Worm (Caenorhabditis elegans): ENCODE data around the gene dhrs-4.

dhrs-4 gene

DNA sequence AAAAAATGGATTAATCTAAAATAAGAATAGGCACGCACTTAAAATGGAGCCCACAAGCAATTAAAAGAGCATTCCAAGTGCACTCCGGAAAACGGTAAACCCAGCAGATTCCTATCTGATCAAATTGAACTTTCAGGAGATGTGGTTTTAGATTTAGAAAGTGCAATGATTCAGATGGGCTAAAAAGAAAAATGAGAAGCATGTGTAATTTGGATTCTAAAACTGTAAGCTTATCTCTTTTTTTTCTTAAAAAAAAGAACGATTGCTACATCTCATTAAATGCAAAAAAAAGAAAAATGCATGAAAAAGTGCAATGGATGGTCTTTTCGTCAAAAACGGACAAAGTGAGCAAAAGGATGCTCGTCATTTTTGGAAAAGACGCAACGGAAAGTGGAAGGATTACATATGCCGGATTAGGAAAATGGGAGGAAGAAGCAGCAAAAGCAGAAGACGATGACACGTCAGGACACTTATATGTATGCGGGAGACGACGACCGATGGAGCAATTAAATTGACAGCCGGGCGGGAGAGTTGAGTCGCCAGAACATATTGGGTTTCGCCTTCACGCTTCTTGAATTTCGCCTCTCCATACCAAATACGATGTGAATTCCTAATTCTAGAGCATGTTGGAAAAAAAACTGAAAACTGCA, 23.7 kb upstream of the dhrs-4 start:
- TF ChIP-seq ekl-4 (GFP tag; IDR thresholded peaks at IDR 0.05) (no peak), lsy-27 (tag; optimal IDR thresholded peaks at IDR 0.05; ENCODE audit: borderline replicate concordance, insufficient read depth) (no peak), mcd-1 (GFP tag; IDR thresholded peaks at IDR 0.05) (no peak), aptf-2 (GFP tag; conservative IDR thresholded peaks at IDR 0.05) (no peak), egrh-3 (GFP tag; IDR thresholded peaks at IDR 0.05) (no peak), hsf-1 (GFP tag; IDR thresholded peaks at IDR 0.05) (no peak), snpc-3.4 (tag; optimal IDR thresholded peaks at IDR 0.05) (no peak), snpc-1.3 (tag; optimal IDR thresholded peaks at IDR 0.05; ENCODE audit: insufficient read depth) (no peak)

ce11 chrV:12901301-12901700, 21.1 kb upstream of the dhrs-4 start:
- no peak for TF ChIP-seq egl-44 (GFP tag; IDR thresholded peaks at IDR 0.05)
- no peak for TF ChIP-seq snpc-4 (GFP tag; optimal IDR thresholded peaks at IDR 0.05)
- TF ChIP-seq snpc-4 (tag; optimal IDR thresholded peaks at IDR 0.05), result no peak
- no peak for TF ChIP-seq F55B11.4 (tag; optimal IDR thresholded peaks at IDR 0.05; ENCODE audit: borderline replicate concordance, insufficient read depth)
- no peak for TF ChIP-seq Y79H2A.3 (GFP tag; conservative IDR thresholded peaks at IDR 0.05)
- TF ChIP-seq F57A8.1 (GFP tag; optimal IDR thresholded peaks at IDR 0.05), result no peak
- no peak for TF ChIP-seq K12H6.12 (tag; optimal IDR thresholded peaks at IDR 0.05)
- no peak for TF ChIP-seq egl-18 (GFP tag; IDR thresholded peaks at IDR 0.05)
- TF ChIP-seq tbp1 (GFP tag; optimal IDR thresholded peaks at IDR 0.05), result no peak
- no peak for TF ChIP-seq Y53F4B.3 (GFP tag; IDR thresholded peaks at IDR 0.05)
- TF ChIP-seq madf-8 (GFP tag; conservative IDR thresholded peaks at IDR 0.05), result no peak
- TF ChIP-seq die-1 (tag; optimal IDR thresholded peaks at IDR 0.05), result no peak
- TF ChIP-seq sea-2 (GFP tag; IDR thresholded peaks at IDR 0.05), result no peak
- no peak for TF ChIP-seq Y53G8AR.9 (GFP tag; conservative IDR thresholded peaks at IDR 0.05)
- TF ChIP-seq bed-2 (GFP tag; IDR thresholded peaks at IDR 0.05), result no peak
- no peak for TF ChIP-seq let-607 (tag; optimal IDR thresholded peaks at IDR 0.05)
- TF ChIP-seq tlf-1 (GFP tag; optimal IDR thresholded peaks at IDR 0.05), result no peak
- no peak for TF ChIP-seq attf-5 (GFP tag; optimal IDR thresholded peaks at IDR 0.05)
- no peak for TF ChIP-seq F57C9.4 (tag; optimal IDR thresholded peaks at IDR 0.05)
- no peak for TF ChIP-seq ekl-4 (GFP tag; IDR thresholded peaks at IDR 0.05)

ce11 chrV:12904054-12904453, 18.4 kb upstream of the dhrs-4 start, which contains the start of gene ttr-27:
Gene ttr-27 (minus strand): TSS chrV:12904098.
- no peak for TF ChIP-seq F52B5.7 (tag; optimal IDR thresholded peaks at IDR 0.05)
- TF ChIP-seq unc-62 (GFP tag; optimal IDR thresholded peaks at IDR 0.05), result no peak

DNA sequence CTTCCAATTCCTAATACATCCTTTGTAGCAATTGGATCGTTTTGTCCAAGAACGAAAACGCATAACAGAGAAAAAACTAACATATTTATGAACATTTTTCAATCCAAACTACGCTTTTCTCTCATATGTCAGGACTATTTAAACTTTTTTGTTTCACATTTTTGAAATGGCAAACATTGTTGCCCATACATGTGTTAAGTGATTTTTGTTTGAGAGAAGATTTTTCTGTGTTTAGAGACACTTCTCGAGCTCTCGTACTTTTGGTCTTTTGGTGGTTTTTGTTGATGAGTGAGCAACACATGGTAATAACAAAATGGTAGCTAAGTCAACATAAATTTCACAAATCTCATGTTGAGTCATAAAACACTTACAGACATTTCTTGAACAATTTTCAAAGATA, 17.3 kb upstream of the dhrs-4 start, which contains the start of gene ttr-28:
Gene ttr-28, minus strand, starts transcription at position 101 of the 400 bp plus-strand sequence.
- TF ChIP-seq hmg-20 (GFP tag; IDR thresholded peaks at IDR 0.05) (no peak), ccch-3 (GFP tag; optimal IDR thresholded peaks at IDR 0.05) (no peak), hmg-1.2 (GFP tag; IDR thresholded peaks at IDR 0.05) (no peak), nhr-90 (tag; optimal IDR thresholded peaks at IDR 0.05) (no peak), ztf-6 (GFP tag; IDR thresholded peaks at IDR 0.05) (no peak), lin-35 (GFP tag; optimal IDR thresholded peaks at IDR 0.05) (no peak)
